Worm (Caenorhabditis elegans): ENCODE results near the gene sco-1.
A peak's percentile ranks its signal among the peaks of the same experiment; 100 is the strongest.

sco-1 gene

ce11 chrII:4309112-4309511 is 9.7 kb downstream of the sco-1 start:
- 0 out of 2 replicates have a peak, but pooled peaks have one; percentile 11 for TF ChIP-seq ztf-23 (GFP tag; IDR thresholded peaks at IDR 0.05)

- TF ChIP-seq cog-1 (tag; optimal IDR thresholded peaks at IDR 0.05) = no peak
These were observed 12.7 kb downstream of the sco-1 start, which contains the start of gene plep-1 for ce11 chrII:4312115-4312514. TSS of gene plep-1 (minus strand) at chrII:4312215.

ce11 chrII:4316011-4316410 is 16.6 kb downstream of the sco-1 start, which contains the start of gene srw-40:
TSS of gene srw-40 (minus strand) at chrII:4316111.
- TF ChIP-seq ztf-29 (GFP tag; IDR thresholded peaks at IDR 0.05) (no peak), flt-1 (GFP tag; IDR thresholded peaks at IDR 0.05) (no peak), med-1 (GFP tag; optimal IDR thresholded peaks at IDR 0.05; ENCODE audit: insufficient read depth) (no peak), tab-1 (GFP tag; IDR thresholded peaks at IDR 0.05) (no peak), ref-1 (GFP tag; conservative IDR thresholded peaks at IDR 0.05) (no peak), T22C8.4 (GFP tag; IDR thresholded peaks at IDR 0.05) (no peak), ztf-23 (GFP tag; IDR thresholded peaks at IDR 0.05) (no peak), klf-2 (GFP tag; conservative IDR thresholded peaks at IDR 0.05) (no peak), cog-1 (tag; optimal IDR thresholded peaks at IDR 0.05) (no peak)

- TF ChIP-seq cog-1 (tag; optimal IDR thresholded peaks at IDR 0.05) = no peak
- TF ChIP-seq ztf-23 (GFP tag; IDR thresholded peaks at IDR 0.05) = no peak
- TF ChIP-seq ref-1 (GFP tag; conservative IDR thresholded peaks at IDR 0.05) = no peak
- no peak for TF ChIP-seq ztf-29 (GFP tag; IDR thresholded peaks at IDR 0.05)
- TF ChIP-seq klf-2 (GFP tag; conservative IDR thresholded peaks at IDR 0.05) = no peak
- no peak for TF ChIP-seq tab-1 (GFP tag; IDR thresholded peaks at IDR 0.05)
- no peak for TF ChIP-seq flt-1 (GFP tag; IDR thresholded peaks at IDR 0.05)
- TF ChIP-seq med-1 (GFP tag; optimal IDR thresholded peaks at IDR 0.05; ENCODE audit: insufficient read depth) = no peak
- TF ChIP-seq T22C8.4 (GFP tag; IDR thresholded peaks at IDR 0.05) = no peak
These were observed 20.1 kb downstream of the sco-1 start, which contains the start of gene Y52E8A.6 for ce11 chrII:4319537-4320019. TSS of gene Y52E8A.6 (minus strand) at chrII:4319969.

ce11 chrII:4320455-4320854 is 21.0 kb downstream of the sco-1 start, which contains the start of gene Y52E8A.2:
TSS of gene Y52E8A.2 (plus strand) at chrII:4320836.
- TF ChIP-seq med-1 (GFP tag; optimal IDR thresholded peaks at IDR 0.05; ENCODE audit: insufficient read depth) = no peak
- TF ChIP-seq tab-1 (GFP tag; IDR thresholded peaks at IDR 0.05) = no peak
- TF ChIP-seq ztf-29 (GFP tag; IDR thresholded peaks at IDR 0.05) = no peak
- no peak for TF ChIP-seq cog-1 (tag; optimal IDR thresholded peaks at IDR 0.05)
- no peak for TF ChIP-seq ztf-23 (GFP tag; IDR thresholded peaks at IDR 0.05)
- no peak for TF ChIP-seq T22C8.4 (GFP tag; IDR thresholded peaks at IDR 0.05)
- TF ChIP-seq ref-1 (GFP tag; conservative IDR thresholded peaks at IDR 0.05) = no peak
- no peak for TF ChIP-seq klf-2 (GFP tag; conservative IDR thresholded peaks at IDR 0.05)
- TF ChIP-seq flt-1 (GFP tag; IDR thresholded peaks at IDR 0.05) = no peak

ce11 chrII:4321766-4322165 is 22.3 kb downstream of the sco-1 start, which contains the start of gene Y52E8A.1:
TSS of gene Y52E8A.1 (plus strand) at chrII:4322066.
- no peak for TF ChIP-seq T22C8.4 (GFP tag; IDR thresholded peaks at IDR 0.05)
- TF ChIP-seq flt-1 (GFP tag; IDR thresholded peaks at IDR 0.05) = no peak
- no peak for TF ChIP-seq tab-1 (GFP tag; IDR thresholded peaks at IDR 0.05)
- TF ChIP-seq klf-2 (GFP tag; conservative IDR thresholded peaks at IDR 0.05) = no peak

ce11 chrII:4322871-4323270 is 23.4 kb downstream of the sco-1 start, which contains the start of gene H20J04.6:
TSS of gene H20J04.6 (plus strand) at chrII:4323256.
- TF ChIP-seq flt-1 (GFP tag; IDR thresholded peaks at IDR 0.05) (no peak), tab-1 (GFP tag; IDR thresholded peaks at IDR 0.05) (no peak), ref-1 (GFP tag; conservative IDR thresholded peaks at IDR 0.05) (no peak), ztf-23 (GFP tag; IDR thresholded peaks at IDR 0.05) (no peak), T22C8.4 (GFP tag; IDR thresholded peaks at IDR 0.05) (no peak), cog-1 (tag; optimal IDR thresholded peaks at IDR 0.05) (no peak), ztf-29 (GFP tag; IDR thresholded peaks at IDR 0.05) (no peak), med-1 (GFP tag; optimal IDR thresholded peaks at IDR 0.05; ENCODE audit: insufficient read depth) (no peak), klf-2 (GFP tag; conservative IDR thresholded peaks at IDR 0.05) (no peak)

- no peak for TF ChIP-seq ztf-23 (GFP tag; IDR thresholded peaks at IDR 0.05)
- no peak for TF ChIP-seq T22C8.4 (GFP tag; IDR thresholded peaks at IDR 0.05)
- TF ChIP-seq tab-1 (GFP tag; IDR thresholded peaks at IDR 0.05) = no peak
- no peak for TF ChIP-seq cog-1 (tag; optimal IDR thresholded peaks at IDR 0.05)
- no peak for TF ChIP-seq ref-1 (GFP tag; conservative IDR thresholded peaks at IDR 0.05)
- TF ChIP-seq flt-1 (GFP tag; IDR thresholded peaks at IDR 0.05) = no peak
- no peak for TF ChIP-seq ztf-29 (GFP tag; IDR thresholded peaks at IDR 0.05)
- TF ChIP-seq klf-2 (GFP tag; conservative IDR thresholded peaks at IDR 0.05) = no peak
- no peak for TF ChIP-seq med-1 (GFP tag; optimal IDR thresholded peaks at IDR 0.05; ENCODE audit: insufficient read depth)
These were observed 24.6 kb downstream of the sco-1 start, which contains the start of gene mog-2 for ce11 chrII:4324061-4324460. TSS of gene mog-2 (plus strand) at chrII:4324361.

- TF ChIP-seq ztf-23 (GFP tag; IDR thresholded peaks at IDR 0.05) = no peak
- TF ChIP-seq ztf-29 (GFP tag; IDR thresholded peaks at IDR 0.05) = no peak
- TF ChIP-seq flt-1 (GFP tag; IDR thresholded peaks at IDR 0.05) = no peak
- no peak for TF ChIP-seq cog-1 (tag; optimal IDR thresholded peaks at IDR 0.05)
- no peak for TF ChIP-seq med-1 (GFP tag; optimal IDR thresholded peaks at IDR 0.05; ENCODE audit: insufficient read depth)
- TF ChIP-seq T22C8.4 (GFP tag; IDR thresholded peaks at IDR 0.05) = no peak
- TF ChIP-seq ref-1 (GFP tag; conservative IDR thresholded peaks at IDR 0.05) = no peak
- no peak for TF ChIP-seq klf-2 (GFP tag; conservative IDR thresholded peaks at IDR 0.05)
- no peak for TF ChIP-seq tab-1 (GFP tag; IDR thresholded peaks at IDR 0.05)
These were observed 27.0 kb downstream of the sco-1 start, which contains the start of gene pfd-2 for ce11 chrII:4326420-4326819. TSS of gene pfd-2 (plus strand) at chrII:4326720.

- no peak for TF ChIP-seq klf-2 (GFP tag; conservative IDR thresholded peaks at IDR 0.05)
- TF ChIP-seq cog-1 (tag; optimal IDR thresholded peaks at IDR 0.05) = no peak
- TF ChIP-seq T22C8.4 (GFP tag; IDR thresholded peaks at IDR 0.05) = no peak
- TF ChIP-seq ztf-29 (GFP tag; IDR thresholded peaks at IDR 0.05) = no peak
- TF ChIP-seq flt-1 (GFP tag; IDR thresholded peaks at IDR 0.05) = no peak
- TF ChIP-seq tab-1 (GFP tag; IDR thresholded peaks at IDR 0.05) = no peak
- TF ChIP-seq ztf-23 (GFP tag; IDR thresholded peaks at IDR 0.05) = no peak
- TF ChIP-seq med-1 (GFP tag; optimal IDR thresholded peaks at IDR 0.05; ENCODE audit: insufficient read depth) = no peak
- TF ChIP-seq ref-1 (GFP tag; conservative IDR thresholded peaks at IDR 0.05) = no peak
These were observed 29.3 kb downstream of the sco-1 start, which contains the start of gene H20J04.4 for ce11 chrII:4328716-4329115. TSS of gene H20J04.4 (plus strand) at chrII:4329016.

Measured in whole organism, midembryonic.